Worm (Caenorhabditis elegans) whole organism, mixed stage, embryonic: Measurements from ENCODE around the gene npax-1.

Source experiments
- lin-13 ChIP-seq: fragments of 150-350 bp; optimal IDR thresholded peaks from 2 replicates; lab custom pipeline; 2014; ENCODE audit warnings: missing biosample characterization, missing genetic modification characterization
- mab-5 ChIP-seq: fragments of 150-350 bp; optimal IDR thresholded peaks from 2 replicates; lab custom pipeline; 2014; ENCODE audit warnings: missing biosample characterization, missing genetic modification characterization
- mep-1 ChIP-seq: fragments of 150-350 bp; optimal IDR thresholded peaks from 2 replicates; lab custom pipeline; 2017; ENCODE audit warnings: missing biosample characterization, missing genetic modification reagents, missing genetic modification characterization, inconsistent platforms
- tbx-8 ChIP-seq: fragments of 200-800 bp; sonication (Bioruptor generic); optimal IDR thresholded peaks from 2 replicates; lab custom pipeline; 2018; ENCODE audit warnings: mild to moderate bottlenecking, missing genetic modification characterization, moderate library complexity, missing compliant biosample characterization

DNA sequence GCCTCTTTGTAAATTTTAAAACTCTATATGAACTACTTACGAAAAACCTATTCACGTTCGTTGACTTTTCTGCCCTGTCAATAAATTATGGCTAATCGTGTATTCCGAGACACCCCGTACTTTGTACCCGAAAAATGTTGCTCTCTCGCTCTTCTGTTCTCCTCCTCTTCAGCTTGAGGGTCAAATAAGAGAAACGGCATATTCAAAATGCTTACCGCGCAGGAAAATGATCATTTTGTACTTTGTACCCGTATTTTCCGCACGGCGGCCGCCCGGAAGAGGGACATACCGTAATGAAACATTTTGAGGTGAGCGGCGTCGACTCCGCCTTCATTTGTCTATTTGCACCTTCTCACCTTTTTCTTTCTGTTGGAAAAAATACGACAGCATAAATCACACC is 12.5 kb upstream of the npax-1 start:
- TF ChIP-seq mep-1 (tag; lab: Kevin White, UChicago) (no peak), mab-5 (tag; lab: Kevin White, UChicago) (no peak), tbx-8 (GFP tag; lab: Kevin White, UChicago) (no peak), lin-13 (tag; lab: Kevin White, UChicago) (no peak)
